Fruit fly (Drosophila melanogaster) whole organism, embryonic: ENCODE measurements around the gene Eig71Ed.

Experiments used
- Adf1 ChIP-seq: fragments of 200-800 bp; sonication (Bioruptor generic); IDR thresholded peaks from 2 replicates; pipeline ENCODE4 v1.3.6; 2022; ENCODE audit warnings: missing biosample characterization, missing genetic modification characterization
- Antp ChIP-seq: fragments of 200-800 bp; sonication (Bioruptor generic); optimal IDR thresholded peaks from 3 replicates; lab custom pipeline; 2016; ENCODE audit warnings: missing biosample characterization, missing genetic modification characterization
- CG1024 ChIP-seq: fragments of 200-800 bp; sonication (Bioruptor generic); IDR thresholded peaks from 2 replicates; pipeline ENCODE4 v1.3.6; 2022; ENCODE audit warnings: missing biosample characterization, missing genetic modification characterization
- CG10321 ChIP-seq: fragments of 200-800 bp; sonication (Bioruptor generic); IDR thresholded peaks from 2 replicates; pipeline ENCODE4 v1.3.6; 2022; ENCODE audit warnings: missing biosample characterization, missing genetic modification characterization
- CG10366 ChIP-seq: fragments of 200-800 bp; sonication (Bioruptor generic); IDR thresholded peaks from 2 replicates; pipeline ENCODE4 v1.3.6; 2022; ENCODE audit warnings: missing biosample characterization, missing genetic modification characterization
- CG11398 ChIP-seq: fragments of 200-800 bp; sonication (Bioruptor generic); optimal IDR thresholded peaks from 2 replicates; lab custom pipeline; 2016; ENCODE audit warnings: missing biosample characterization, missing genetic modification characterization
- CG12299 ChIP-seq: fragments of 200-800 bp; sonication (Bioruptor generic); optimal IDR thresholded peaks from 2 replicates; lab custom pipeline; 2018; ENCODE audit warnings: missing biosample characterization, mild to moderate bottlenecking, missing genetic modification characterization
- CG1603 ChIP-seq: fragments of 200-800 bp; sonication (Bioruptor generic); optimal IDR thresholded peaks from 2 replicates; lab custom pipeline; 2019; ENCODE audit warnings: missing biosample characterization, mild to moderate bottlenecking, missing genetic modification characterization, moderate library complexity
- CG16779 ChIP-seq: fragments of 200-800 bp; sonication (Bioruptor generic); IDR thresholded peaks from 2 replicates; pipeline ENCODE4 v1.3.6; 2022; ENCODE audit warnings: missing biosample characterization, missing genetic modification characterization
- CG1832 ChIP-seq: fragments of 200-800 bp; sonication (Bioruptor generic); optimal IDR thresholded peaks from 2 replicates; lab custom pipeline; 2017; ENCODE audit warnings: missing biosample characterization, mild to moderate bottlenecking, missing genetic modification characterization, inconsistent platforms
- CG2116 ChIP-seq: fragments of 200-800 bp; sonication (Bioruptor generic); optimal IDR thresholded peaks from 3 replicates; lab custom pipeline; 2018; ENCODE audit warnings: missing biosample characterization, mild to moderate bottlenecking, missing genetic modification characterization
- CG3065 ChIP-seq: fragments of 200-800 bp; sonication (Bioruptor generic); optimal IDR thresholded peaks from 2 replicates; lab custom pipeline; 2016; ENCODE audit warnings: missing biosample characterization, missing genetic modification characterization
- CG31388 ChIP-seq: fragments of 200-800 bp; sonication (Bioruptor generic); optimal IDR thresholded peaks from 2 replicates; lab custom pipeline; 2016; ENCODE audit warnings: missing biosample characterization, missing genetic modification characterization
- CG34376 ChIP-seq: fragments of 200-800 bp; sonication (Bioruptor generic); optimal IDR thresholded peaks from 2 replicates; lab custom pipeline; 2018; ENCODE audit warnings: missing biosample characterization, mild to moderate bottlenecking, missing genetic modification characterization
- CG4282 ChIP-seq: fragments of 200-800 bp; sonication (Bioruptor generic); optimal IDR thresholded peaks from 2 replicates; lab custom pipeline; 2016; ENCODE audit warnings: missing biosample characterization, missing genetic modification characterization
- CG6683 ChIP-seq: fragments of 200-800 bp; sonication (Bioruptor generic); optimal IDR thresholded peaks from 2 replicates; lab custom pipeline; 2017; ENCODE audit warnings: missing biosample characterization, mild to moderate bottlenecking, missing genetic modification characterization, missing genetic modification reagents
- CG6689 ChIP-seq: fragments of 200-800 bp; sonication (Bioruptor generic); IDR thresholded peaks from 2 replicates; pipeline ENCODE4 v1.3.6; 2022; ENCODE audit warnings: missing biosample characterization, missing genetic modification characterization
- CG6854 ChIP-seq: fragments of 200-800 bp; sonication (Bioruptor generic); optimal IDR thresholded peaks from 3 replicates; lab custom pipeline; 2017; ENCODE audit warnings: missing biosample characterization, mild to moderate bottlenecking, missing genetic modification characterization
- CG7745 ChIP-seq: fragments of 200-800 bp; sonication (Bioruptor generic); optimal IDR thresholded peaks from 2 replicates; lab custom pipeline; 2018; ENCODE audit warnings: missing biosample characterization, mild to moderate bottlenecking, missing genetic modification characterization, moderate library complexity
- CG7786 ChIP-seq: fragments of 200-800 bp; sonication (Bioruptor generic); optimal IDR thresholded peaks from 2 replicates; lab custom pipeline; 2016; ENCODE audit warnings: missing biosample characterization, missing genetic modification characterization
- CG8924 ChIP-seq: fragments of 200-800 bp; optimal IDR thresholded peaks from 3 replicates; lab custom pipeline; 2019; ENCODE audit warnings: missing biosample characterization, mild to moderate bottlenecking, missing genetic modification characterization, moderate library complexity
- CG9817 ChIP-seq: fragments of 200-800 bp; sonication (Bioruptor generic); optimal IDR thresholded peaks from 2 replicates; lab custom pipeline; 2018; ENCODE audit warnings: missing biosample characterization, mild to moderate bottlenecking, missing genetic modification characterization, moderate library complexity
- Camta ChIP-seq: fragments of 200-800 bp; sonication (Bioruptor generic); optimal IDR thresholded peaks from 2 replicates; lab custom pipeline; 2016; ENCODE audit warnings: missing biosample characterization, missing genetic modification characterization
- D19B ChIP-seq: fragments of 200-800 bp; sonication (Bioruptor generic); optimal IDR thresholded peaks from 2 replicates; lab custom pipeline; 2017; ENCODE audit warnings: missing biosample characterization, mild to moderate bottlenecking, missing genetic modification characterization
- Dbx ChIP-seq: fragments of 200-800 bp; sonication (Bioruptor generic); IDR thresholded peaks from 3 replicates; pipeline ENCODE4 v1.3.6; 2022; ENCODE audit warnings: missing biosample characterization, missing genetic modification characterization
- Dfd ChIP-seq, 2 experiments: fragments of >200 bp; optimal IDR thresholded peaks; 2 replicates each; lab custom pipeline; 2017; ENCODE audit warnings: missing biosample characterization in 2 of 2, missing genetic modification characterization in 2 of 2
- Ets65A ChIP-seq: fragments of 200-800 bp; sonication (Bioruptor generic); peaks from one replicate; lab custom pipeline; 2016; ENCODE audit warnings: missing biosample characterization, missing genetic modification characterization
- Fer2 ChIP-seq: fragments of 200-800 bp; sonication (Bioruptor generic); optimal IDR thresholded peaks from 2 replicates; lab custom pipeline; 2018; ENCODE audit warnings: missing biosample characterization, mild to moderate bottlenecking, missing genetic modification characterization, moderate library complexity
- GATAe ChIP-seq: fragments of 200-800 bp; sonication (Bioruptor generic); conservative IDR thresholded peaks from 2 replicates; pipeline ENCODE4 v1.3.6; 2022; ENCODE audit warnings: missing biosample characterization, missing genetic modification characterization
- H2.0 ChIP-seq: fragments of 200-800 bp; sonication (Bioruptor generic); IDR thresholded peaks from 2 replicates; pipeline ENCODE4 v1.3.6; 2022; ENCODE audit warnings: missing biosample characterization, missing genetic modification characterization
- Myb ChIP-seq: fragments of 200-800 bp; sonication (Bioruptor generic); optimal IDR thresholded peaks from 2 replicates; lab custom pipeline; 2016; ENCODE audit warnings: missing biosample characterization, missing genetic modification characterization
- Pdp1 ChIP-seq, 2 experiments: fragments of 200-800 bp; sonication (Bioruptor generic); optimal IDR thresholded peaks; 3 replicates each; lab custom pipeline; 2016; ENCODE audit warnings: missing biosample characterization in 2 of 2, missing genetic modification characterization in 2 of 2, mild to moderate bottlenecking in 1 of 2, moderate library complexity in 1 of 2
- Stat92E ChIP-seq, 3 experiments: fragments of >200 bp in 2 of 3; fragments of 200-800 bp in 1 of 3; sonication (Bioruptor generic) in 1 of 3; optimal IDR thresholded peaks; 2 replicates each; lab custom pipeline; 2017 to 2019; ENCODE audit warnings: missing biosample characterization in 3 of 3, missing genetic modification characterization in 3 of 3, mild to moderate bottlenecking in 1 of 3, moderate library complexity in 1 of 3
- dysf ChIP-seq: fragments of 200-800 bp; sonication (Bioruptor generic); IDR thresholded peaks from 3 replicates; pipeline ENCODE4 v1.3.6; 2022; ENCODE audit warnings: missing biosample characterization, missing genetic modification characterization
- en ChIP-seq: fragments of 200-800 bp; sonication (Bioruptor generic); optimal IDR thresholded peaks from 2 replicates; lab custom pipeline; 2016; ENCODE audit warnings: missing biosample characterization, missing genetic modification characterization
- exex ChIP-seq: fragments of 200-800 bp; sonication (Bioruptor generic); optimal IDR thresholded peaks from 4 replicates; lab custom pipeline; 2018; ENCODE audit warnings: missing biosample characterization, mild to moderate bottlenecking, missing genetic modification characterization, moderate library complexity
- grn ChIP-seq: fragments of 200-800 bp; sonication (Bioruptor generic); optimal IDR thresholded peaks from 3 replicates; lab custom pipeline; 2017; ENCODE audit warnings: missing biosample characterization, missing genetic modification characterization
- gsb ChIP-seq: fragments of 200-800 bp; sonication (Bioruptor generic); IDR thresholded peaks from 2 replicates; pipeline ENCODE4 v1.3.6; 2022; ENCODE audit warnings: missing biosample characterization, missing genetic modification characterization
- gt ChIP-seq: fragments of 200-800 bp; sonication (Bioruptor generic); IDR thresholded peaks from 2 replicates; pipeline ENCODE4 v1.3.6; 2022; ENCODE audit warnings: missing biosample characterization, missing genetic modification characterization
- kni ChIP-seq: fragments of 200-800 bp; sonication (Bioruptor generic); optimal IDR thresholded peaks from 3 replicates; lab custom pipeline; 2017; ENCODE audit warnings: mild to moderate bottlenecking, missing biosample characterization, missing genetic modification reagents, missing genetic modification characterization
- lab ChIP-seq: fragments of 200-800 bp; sonication (Bioruptor generic); optimal IDR thresholded peaks from 3 replicates; lab custom pipeline; 2017; ENCODE audit warnings: missing biosample characterization, missing genetic modification characterization, mild to moderate bottlenecking, moderate library complexity, missing genetic modification reagents
- lmd ChIP-seq: fragments of 200-800 bp; sonication (Bioruptor generic); IDR thresholded peaks from 2 replicates; pipeline ENCODE4 v1.3.6; 2022; ENCODE audit warnings: missing biosample characterization, missing genetic modification characterization
- mirr ChIP-seq: fragments of 200-800 bp; sonication (Bioruptor generic); optimal IDR thresholded peaks from 3 replicates; lab custom pipeline; 2018; ENCODE audit warnings: missing biosample characterization, mild to moderate bottlenecking, missing genetic modification characterization
- pb ChIP-seq: fragments of 200-800 bp; sonication (Bioruptor generic); optimal IDR thresholded peaks from 3 replicates; lab custom pipeline; 2016; ENCODE audit warnings: missing biosample characterization, missing genetic modification characterization
- sc ChIP-seq, 3 experiments: fragments of >200 bp in 2 of 3; fragments of 200-800 bp in 1 of 3; sonication (Bioruptor generic) in 1 of 3; optimal IDR thresholded peaks; 2 replicates in 2 of 3; 3 replicates in 1 of 3; lab custom pipeline; 2017; ENCODE audit warnings: mild to moderate bottlenecking in 1 of 3, missing biosample characterization in 1 of 3, missing genetic modification characterization in 1 of 3, missing genetic modification reagents in 1 of 3
- sens ChIP-seq: fragments of 200-800 bp; sonication (Bioruptor generic); peaks from one replicate; lab custom pipeline; 2016; ENCODE audit warnings: missing biosample characterization, missing genetic modification characterization
- sim ChIP-seq: fragments of 200-800 bp; sonication (Bioruptor generic); IDR thresholded peaks from 2 replicates; pipeline ENCODE4 v1.3.6; 2022; ENCODE audit warnings: missing biosample characterization, missing genetic modification characterization
- stc ChIP-seq: fragments of 200-800 bp; sonication (Bioruptor generic); IDR thresholded peaks from 2 replicates; pipeline ENCODE4 v1.3.6; 2022; ENCODE audit warnings: missing biosample characterization, missing genetic modification characterization
- sug ChIP-seq: fragments of 200-800 bp; optimal IDR thresholded peaks from 2 replicates; lab custom pipeline; 2019; ENCODE audit warnings: missing biosample characterization, mild to moderate bottlenecking, missing genetic modification characterization, moderate library complexity
- trh ChIP-seq: fragments of 200-800 bp; sonication (Bioruptor generic); optimal IDR thresholded peaks from 2 replicates; lab custom pipeline; 2016; ENCODE audit warnings: missing biosample characterization, missing genetic modification characterization
- ttk ChIP-seq: fragments of 200-800 bp; sonication (Bioruptor generic); IDR thresholded peaks from 2 replicates; pipeline ENCODE4 v2.1.2; 2022; ENCODE audit warnings: missing biosample characterization, missing genetic modification characterization
- unc-4 ChIP-seq: fragments of 200-800 bp; sonication (Bioruptor generic); IDR thresholded peaks from 2 replicates; pipeline ENCODE4 v1.3.6; 2022; ENCODE audit warnings: missing biosample characterization, missing genetic modification characterization; ENCODE audit not compliant: partially characterized antibody

Eig71Ed gene

dm6 chr3L:15636359-15636758 is 16.0 kb upstream of the Eig71Ed start:
- TF ChIP-seq CG34376 (GFP tag; lab: Kevin White, UChicago), result peak; percentile 45
- no peak for TF ChIP-seq sc (optimal IDR thresholded peaks at IDR 0.05; lab: Kevin White, UChicago)
- peak; percentile 28 for TF ChIP-seq sc (GFP tag; optimal IDR thresholded peaks at IDR 0.05; lab: Kevin White, UChicago)
- no peak for TF ChIP-seq CG3065 (GFP tag; lab: Kevin White, UChicago)
- no peak for TF ChIP-seq CG11398 (GFP tag; lab: Kevin White, UChicago)
- TF ChIP-seq Dfd (GFP tag; optimal IDR thresholded peaks at IDR 0.05; lab: Kevin White, UChicago), result no peak
- no peak for TF ChIP-seq CG6689 (GFP tag; lab: Robert Waterston, UW)
- TF ChIP-seq en (GFP tag; lab: Kevin White, UChicago), result no peak
- peak; percentile 9 for TF ChIP-seq Camta (GFP tag; lab: Kevin White, UChicago)
- TF ChIP-seq gsb (GFP tag; lab: Robert Waterston, UW), result no peak
- TF ChIP-seq Adf1 (GFP tag; lab: Robert Waterston, UW), result no peak
- no peak for TF ChIP-seq stc (GFP tag; lab: Robert Waterston, UW)
- 0 out of 2 replicates have a peak, but pooled peaks have one; percentile 21 for TF ChIP-seq CG10321
- no peak for TF ChIP-seq CG16779 (GFP tag; lab: Robert Waterston, UW)
- TF ChIP-seq CG10366 (GFP tag; lab: Robert Waterston, UW), result no peak
- TF ChIP-seq lmd (GFP tag; lab: Robert Waterston, UW), result no peak
- no peak for TF ChIP-seq pb (GFP tag; lab: Kevin White, UChicago)
- TF ChIP-seq sim (GFP tag; lab: Robert Waterston, UW), result 0 out of 2 replicates have a peak, but pooled peaks have one; percentile 10
- no peak for TF ChIP-seq gt
- TF ChIP-seq Pdp1 (GFP tag; optimal IDR thresholded peaks at IDR 0.05; lab: Kevin White, UChicago), result peak in 1 of 2 experiments; percentile 14
- peak; percentile 65 for TF ChIP-seq sug (tag; lab: Kevin White, UChicago)
- peak; percentile 60 for TF ChIP-seq sens (GFP tag; lab: Kevin White, UChicago)
- no peak for TF ChIP-seq Ets65A (GFP tag; lab: Kevin White, UChicago)
- no peak for TF ChIP-seq kni (GFP tag; lab: Kevin White, UChicago)
- TF ChIP-seq CG8924 (tag; lab: Kevin White, UChicago), result no peak
- no peak for TF ChIP-seq Stat92E (GFP tag; optimal IDR thresholded peaks at IDR 0.05; lab: Kevin White, UChicago)
- TF ChIP-seq Antp (GFP tag; lab: Kevin White, UChicago), result no peak
- TF ChIP-seq grn (GFP tag; lab: Kevin White, UChicago), result peak; percentile 81
- TF ChIP-seq H2.0, result no peak
- no peak for TF ChIP-seq CG4282 (GFP tag; lab: Kevin White, UChicago)
- no peak for TF ChIP-seq CG9817 (tag; lab: Kevin White, UChicago)
- no peak for TF ChIP-seq CG6683 (GFP tag; lab: Kevin White, UChicago)
- TF ChIP-seq CG31388 (GFP tag; lab: Kevin White, UChicago), result no peak
- no peak for TF ChIP-seq GATAe (GFP tag; lab: Robert Waterston, UW)
- peak; percentile 29 for TF ChIP-seq lab (GFP tag; lab: Kevin White, UChicago)
- TF ChIP-seq CG7745 (tag; lab: Kevin White, UChicago), result no peak
- no peak for TF ChIP-seq D19B (GFP tag; lab: Kevin White, UChicago)
- TF ChIP-seq Myb (GFP tag; lab: Kevin White, UChicago), result no peak
- TF ChIP-seq CG7786, result no peak
- TF ChIP-seq CG1832 (GFP tag; lab: Kevin White, UChicago), result no peak
- TF ChIP-seq CG2116 (GFP tag; lab: Kevin White, UChicago), result no peak
- TF ChIP-seq CG6854 (GFP tag; lab: Kevin White, UChicago), result no peak
- TF ChIP-seq dysf (GFP tag; lab: Robert Waterston, UW), result no peak
- TF ChIP-seq Dbx, result no peak
- TF ChIP-seq CG1603 (tag; lab: Kevin White, UChicago), result peak; percentile 20
- TF ChIP-seq Fer2 (tag; lab: Kevin White, UChicago), result no peak
- TF ChIP-seq CG12299 (tag; lab: Kevin White, UChicago), result no peak
- TF ChIP-seq exex, result peak; percentile 84
- TF ChIP-seq unc-4, result no peak
- TF ChIP-seq ttk (GFP tag; lab: Robert Waterston, UW), result no peak
- TF ChIP-seq CG1024 (GFP tag; lab: Robert Waterston, UW), result no peak
- no peak for TF ChIP-seq trh (GFP tag; lab: Kevin White, UChicago)
- peak; percentile 39 for TF ChIP-seq mirr
